Worm (Caenorhabditis elegans) whole organism, mixed stage, embryonic: Measurements from ENCODE around the gene rpn-9.

Source experiments
- M03D4.4 ChIP-seq: sonication (generic microtip); optimal IDR thresholded peaks from 2 replicates; lab custom pipeline; 2017; ENCODE audit warnings: mild to moderate bottlenecking, missing genetic modification characterization, missing compliant biosample characterization
- elt-3 ChIP-seq: fragments of 150-350 bp; optimal IDR thresholded peaks from 2 replicates; lab custom pipeline; 2014; ENCODE audit warnings: missing biosample characterization, missing genetic modification characterization
- nhr-12 ChIP-seq: fragments of 150-350 bp; optimal IDR thresholded peaks from 2 replicates; lab custom pipeline; 2014; ENCODE audit warnings: missing biosample characterization, missing genetic modification characterization
- nhr-237 ChIP-seq: fragments of 150-350 bp; optimal IDR thresholded peaks from 2 replicates; lab custom pipeline; 2014; ENCODE audit warnings: missing biosample characterization, missing genetic modification characterization
- pha-4 ChIP-seq: fragments of 150-350 bp; optimal IDR thresholded peaks from 2 replicates; lab custom pipeline; 2018; ENCODE audit warnings: missing biosample characterization, missing genetic modification reagents, missing genetic modification characterization

DNA sequence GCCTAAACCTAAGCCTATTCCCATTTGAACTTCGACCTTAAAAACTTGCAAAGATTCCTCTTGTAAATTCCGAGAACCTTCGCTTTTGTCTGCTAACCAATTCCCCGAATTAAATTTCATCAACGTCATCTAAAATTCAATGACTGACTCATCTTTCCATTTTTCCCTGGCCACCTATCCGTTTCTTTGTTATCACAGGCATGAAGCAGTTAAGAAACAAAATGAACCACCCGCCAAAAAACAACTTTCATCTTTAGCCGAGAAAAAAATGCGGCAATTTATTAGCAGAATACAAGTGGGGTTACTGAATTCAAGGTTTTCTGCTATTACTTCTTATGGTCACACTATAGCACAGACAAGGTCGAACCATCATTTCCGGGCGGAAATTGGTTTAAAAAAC, 34.0 kb downstream of the rpn-9 start:
- TF ChIP-seq M03D4.4 (tag; lab: Kevin White, UChicago) (no peak), pha-4 (tag; lab: Kevin White, UChicago) (no peak), elt-3 (tag; lab: Kevin White, UChicago) (no peak), nhr-12 (tag; lab: Kevin White, UChicago) (no peak), nhr-237 (tag; lab: Kevin White, UChicago) (no peak)
